Fruit fly (Drosophila melanogaster): ENCODE data around the gene SdhD.

The SdhD gene

DNA sequence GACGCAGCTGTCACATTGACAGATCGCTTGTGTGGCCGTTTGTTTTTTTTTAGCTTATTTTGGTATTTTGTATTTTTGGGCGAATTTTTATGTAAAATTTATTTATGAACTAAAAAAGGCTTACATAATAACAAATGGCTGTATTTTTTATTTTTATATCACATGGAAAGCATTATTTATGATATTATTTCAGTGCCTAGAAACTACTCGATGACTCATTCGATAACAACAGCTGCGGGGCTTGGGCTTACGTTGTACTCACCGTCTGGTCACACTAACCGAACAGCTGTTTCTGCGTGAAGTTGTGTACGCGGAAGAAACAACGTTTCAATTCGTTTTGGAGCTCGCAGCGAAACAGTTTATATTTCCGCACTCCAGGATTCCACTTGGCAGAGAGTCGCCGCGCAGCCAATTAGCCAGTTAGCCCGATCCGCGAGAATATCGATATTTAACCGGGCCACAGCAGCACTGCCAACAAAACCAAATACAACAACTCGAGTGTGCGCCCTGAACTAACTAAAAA is 27.3 kb downstream of the SdhD start, which contains the start of the genes Hmgcr and Rpn9 (continued):
- TF ChIP-seq CG10267 (tag; optimal IDR thresholded peaks at IDR 0.05) (peak; percentile 68), CG12104 (GFP tag; optimal IDR thresholded peaks at IDR 0.05) (no peak), CG12391 (tag; optimal IDR thresholded peaks at IDR 0.05) (peak; percentile 63), grau (tag; optimal IDR thresholded peaks at IDR 0.05) (peak; percentile 26), Lhr (GFP tag; optimal IDR thresholded peaks at IDR 0.05) (peak; percentile 79), CG10959 (GFP tag; IDR thresholded peaks at IDR 0.05) (no peak), Tbp (GFP tag; optimal IDR thresholded peaks at IDR 0.05) (no peak), CG17328 (GFP tag; IDR thresholded peaks at IDR 0.05) (peak; percentile 38; the same call in 1 of the 2 replicates), CG14667 (GFP tag; IDR thresholded peaks at IDR 0.05) (no peak), crp (GFP tag; optimal IDR thresholded peaks at IDR 0.05) (peak; percentile 85 to 98), HLHmδ (GFP tag; optimal IDR thresholded peaks at IDR 0.05) (peak; percentile 72), lab (GFP tag; optimal IDR thresholded peaks at IDR 0.05) (peak; percentile 32), sima (GFP tag; optimal IDR thresholded peaks at IDR 0.05) (no peak), B-H1 (GFP tag; IDR thresholded peaks at IDR 0.05) (no peak), pfk (GFP tag; optimal IDR thresholded peaks at IDR 0.05) (peak; percentile 8), CG8089 (GFP tag; optimal IDR thresholded peaks at IDR 0.05) (peak; percentile 0), CG8359 (GFP tag; optimal IDR thresholded peaks at IDR 0.05; ENCODE audit: borderline replicate concordance) (peak; percentile 9), Atf-2 (GFP tag; optimal IDR thresholded peaks at IDR 0.05) (no peak), CG9797 (GFP tag; optimal IDR thresholded peaks at IDR 0.05) (peak; percentile 97), zfh1 (GFP tag; IDR thresholded peaks at IDR 0.05) (no peak), oc (tag; optimal IDR thresholded peaks at IDR 0.05) (no peak), H2.0 (GFP tag; IDR thresholded peaks at IDR 0.05) (no peak), repo (GFP tag; optimal IDR thresholded peaks at IDR 0.05) (no peak), CG15073 (GFP tag; optimal IDR thresholded peaks at IDR 0.05) (no peak), hbn (GFP tag; IDR thresholded peaks at IDR 0.05; ENCODE audit: partially characterized antibody) (no peak), Vsx1 (GFP tag; optimal IDR thresholded peaks at IDR 0.05) (peak; percentile 68), knrl (GFP tag; IDR thresholded peaks at IDR 0.05; ENCODE audit: partially characterized antibody) (peak; percentile 9; the same call in 1 of the 3 replicates), ci (GFP tag; IDR thresholded peaks at IDR 0.05) (peak; percentile 65; the same call in 2 of the 3 replicates), Elba2 (GFP tag; optimal IDR thresholded peaks at IDR 0.05) (no peak), ems (GFP tag; optimal IDR thresholded peaks at IDR 0.05) (no peak), Awh (GFP tag; IDR thresholded peaks at IDR 0.05) (peak; percentile 34; the same call in 1 of the 2 replicates), seq (GFP tag; IDR thresholded peaks at IDR 0.05) (no peak), CG6791 (GFP tag; IDR thresholded peaks at IDR 0.05; ENCODE audit: partially characterized antibody) (no peak), Myb (GFP tag; optimal IDR thresholded peaks at IDR 0.05) (no peak), otp (GFP tag; IDR thresholded peaks at IDR 0.05) (no peak), CG17829 (tag; optimal IDR thresholded peaks at IDR 0.05) (peak; percentile 43), CG11504 (tag; optimal IDR thresholded peaks at IDR 0.05) (peak; percentile 51), gfzf (GFP tag; optimal IDR thresholded peaks at IDR 0.05) (peak; percentile 93), CG2202 (tag; optimal IDR thresholded peaks at IDR 0.05) (no peak), CG13894 (tag; optimal IDR thresholded peaks at IDR 0.05) (no peak), twi (tag; optimal IDR thresholded peaks at IDR 0.05) (peak; percentile 43), insv (GFP tag; optimal IDR thresholded peaks at IDR 0.05) (peak in 1 of 2 experiments; percentile 65), NC2α (GFP tag; optimal IDR thresholded peaks at IDR 0.05) (no peak), CG7372 (GFP tag; IDR thresholded peaks at IDR 0.05) (no peak), MESR4 (GFP tag; optimal IDR thresholded peaks at IDR 0.05) (peak; percentile 66), CG31441 (GFP tag; IDR thresholded peaks at IDR 0.05) (peak; percentile 42), dm (GFP tag; optimal IDR thresholded peaks at IDR 0.05) (peak; percentile 41), CG5245 (GFP tag; optimal IDR thresholded peaks at IDR 0.05) (no peak), CG7357 (GFP tag; IDR thresholded peaks at IDR 0.05) (no peak), tna (GFP tag; IDR thresholded peaks at IDR 0.05; ENCODE audit: partially characterized antibody) (no peak; the same call in 1 of the 2 replicates)

Data from whole organism, embryonic.